Fruit fly (Drosophila melanogaster) whole organism, wandering third instar larva: Measurements from ENCODE around the gene foxo.

ENCODE experiments used
- Abd-B ChIP-seq: fragments of >200 bp; optimal IDR thresholded peaks from 2 replicates; lab custom pipeline; 2017; ENCODE audit warnings: missing biosample characterization, missing genetic modification characterization
- CG32264 ChIP-seq: fragments of 200-800 bp; sonication (Bioruptor generic); optimal IDR thresholded peaks from 2 replicates; lab custom pipeline; 2016; ENCODE audit warnings: missing biosample characterization, missing genetic modification characterization
- CG9705 ChIP-seq: fragments of 200-800 bp; sonication (Bioruptor generic); optimal IDR thresholded peaks from 2 replicates; lab custom pipeline; 2018; ENCODE audit warnings: missing biosample characterization, mild to moderate bottlenecking, missing genetic modification characterization
- CrebA ChIP-seq: fragments of 200-800 bp; sonication (Bioruptor generic); optimal IDR thresholded peaks from 2 replicates; lab custom pipeline; 2016; ENCODE audit warnings: missing biosample characterization, mild to moderate bottlenecking, missing genetic modification characterization, borderline replicate concordance
- Dfd ChIP-seq: fragments of >200 bp; optimal IDR thresholded peaks from 2 replicates; lab custom pipeline; 2017; ENCODE audit warnings: missing biosample characterization, missing genetic modification characterization
- Dif ChIP-seq: fragments of 200-275, 200-300 bp; sonication (Bioruptor generic); optimal IDR thresholded peaks from 2 replicates; lab custom pipeline; 2018; ENCODE audit warnings: missing biosample characterization, missing genetic modification characterization; ENCODE audit not compliant: partially characterized antibody
- GATAd ChIP-seq: sonication (Bioruptor generic); optimal IDR thresholded peaks from 2 replicates; lab custom pipeline; 2016; ENCODE audit warnings: missing biosample characterization, missing genetic modification characterization
- HLH106 ChIP-seq: fragments of 200-800 bp; optimal IDR thresholded peaks from 3 replicates; lab custom pipeline; 2019; ENCODE audit warnings: missing biosample characterization, mild to moderate bottlenecking, missing genetic modification characterization, moderate library complexity
- Hnf4 ChIP-seq: fragments of 200-800 bp; sonication (Bioruptor generic); optimal IDR thresholded peaks from 2 replicates; lab custom pipeline; 2016; ENCODE audit warnings: missing biosample characterization, mild to moderate bottlenecking, missing genetic modification characterization
- Hr78 ChIP-seq: fragments of >200 bp; optimal IDR thresholded peaks from 2 replicates; lab custom pipeline; 2017; ENCODE audit warnings: missing biosample characterization, missing genetic modification characterization
- Hr83 ChIP-seq: fragments of 200-300 bp; sonication (Bioruptor generic); optimal IDR thresholded peaks from 2 replicates; lab custom pipeline; 2016; ENCODE audit warnings: missing biosample characterization, mild to moderate bottlenecking, missing genetic modification characterization, moderate library complexity; ENCODE audit not compliant: poor library complexity, severe bottlenecking
- Jra ChIP-seq: sonication (Bioruptor generic); optimal IDR thresholded peaks from 2 replicates; lab custom pipeline; 2016; ENCODE audit warnings: missing biosample characterization, missing genetic modification characterization
- Mio ChIP-seq: sonication (Bioruptor generic); optimal IDR thresholded peaks from 2 replicates; lab custom pipeline; 2016; ENCODE audit warnings: missing biosample characterization, missing genetic modification characterization
- Myc ChIP-seq: fragments of >200 bp; optimal IDR thresholded peaks from 2 replicates; lab custom pipeline; 2017
- N ChIP-seq: fragments of >200 bp; optimal IDR thresholded peaks from 2 replicates; lab custom pipeline; 2018; ENCODE audit warnings: missing biosample characterization, missing external identifiers, missing genetic modification characterization
- OdsH ChIP-seq: fragments of 200-800 bp; sonication (Bioruptor generic); optimal IDR thresholded peaks from 2 replicates; lab custom pipeline; 2016; ENCODE audit warnings: missing biosample characterization, mild to moderate bottlenecking, missing genetic modification characterization
- Rel ChIP-seq, 2 experiments: fragments of 200-800 bp; sonication (Bioruptor generic) in 1 of 2; optimal IDR thresholded peaks; 2 replicates in 1 of 2; 3 replicates in 1 of 2; lab custom pipeline; 2016 to 2019; ENCODE audit warnings: mild to moderate bottlenecking in 2 of 2, missing biosample characterization in 2 of 2, missing genetic modification characterization in 2 of 2, moderate library complexity in 1 of 2
- Sp1 ChIP-seq: fragments of 200-800 bp; sonication (Bioruptor generic); optimal IDR thresholded peaks from 3 replicates; lab custom pipeline; 2019; ENCODE audit warnings: missing biosample characterization, mild to moderate bottlenecking, missing genetic modification characterization, moderate library complexity
- Vsx2 ChIP-seq: fragments of 200-300, 225-300 bp; sonication (Bioruptor generic); optimal IDR thresholded peaks from 2 replicates; lab custom pipeline; 2018; ENCODE audit warnings: missing biosample characterization, missing genetic modification characterization; ENCODE audit not compliant: partially characterized antibody
- br ChIP-seq: fragments of 200-800 bp; sonication (Bioruptor generic); optimal IDR thresholded peaks from 2 replicates; lab custom pipeline; 2016; ENCODE audit warnings: missing biosample characterization, missing genetic modification characterization
- brk ChIP-seq: fragments of 200-800 bp; sonication (Bioruptor generic); optimal IDR thresholded peaks from 2 replicates; lab custom pipeline; 2016; ENCODE audit warnings: missing biosample characterization, mild to moderate bottlenecking, missing genetic modification characterization
- dl ChIP-seq, 2 experiments: fragments of 175-275, 200-275 bp in 1 of 2; fragments of 200-275 bp in 1 of 2; sonication (Bioruptor generic); optimal IDR thresholded peaks; lab custom pipeline; 2018; ENCODE audit warnings: mild to moderate bottlenecking in 2 of 2, missing biosample characterization in 2 of 2, missing genetic modification characterization in 2 of 2, moderate library complexity in 2 of 2; ENCODE audit not compliant: partially characterized antibody in 2 of 2, insufficient read depth in 1 of 2
- dmrt93B ChIP-seq: fragments of 200-800 bp; sonication (Bioruptor generic); optimal IDR thresholded peaks from 2 replicates; lab custom pipeline; 2018; ENCODE audit warnings: missing biosample characterization, mild to moderate bottlenecking, missing genetic modification characterization
- dsf ChIP-seq: sonication (Bioruptor generic); optimal IDR thresholded peaks from 2 replicates; lab custom pipeline; 2016; ENCODE audit warnings: missing biosample characterization, missing genetic modification characterization, borderline replicate concordance
- ey ChIP-seq: fragments of 200-800 bp; sonication (Bioruptor generic); optimal IDR thresholded peaks from 2 replicates; lab custom pipeline; 2016; ENCODE audit warnings: missing biosample characterization, missing genetic modification characterization
- foxo ChIP-seq, 2 experiments: fragments of 200-800 bp; sonication (Bioruptor generic); optimal IDR thresholded peaks; 2 replicates in 1 of 2; 3 replicates in 1 of 2; lab custom pipeline; 2016 to 2017; ENCODE audit warnings: missing biosample characterization in 2 of 2, missing genetic modification characterization in 2 of 2
- fru ChIP-seq: fragments of 200-800 bp; sonication (Bioruptor generic); optimal IDR thresholded peaks from 3 replicates; lab custom pipeline; 2016; ENCODE audit warnings: missing biosample characterization, mild to moderate bottlenecking, missing genetic modification characterization
- h ChIP-seq: fragments of 200-800 bp; sonication (Bioruptor generic); optimal IDR thresholded peaks from 3 replicates; lab custom pipeline; 2016; ENCODE audit warnings: missing biosample characterization, mild to moderate bottlenecking, missing genetic modification characterization
- jim ChIP-seq: fragments of 175-275, 200-325 bp; sonication (Bioruptor generic); optimal IDR thresholded peaks from 2 replicates; lab custom pipeline; 2016; ENCODE audit warnings: missing biosample characterization, mild to moderate bottlenecking, missing genetic modification characterization
- lola ChIP-seq: fragments of >200 bp; optimal IDR thresholded peaks from 2 replicates; lab custom pipeline; 2017; ENCODE audit warnings: missing biosample characterization, missing genetic modification characterization
- pan ChIP-seq: fragments of >200 bp; optimal IDR thresholded peaks from 2 replicates; lab custom pipeline; 2017
- psq ChIP-seq: fragments of 200-800 bp; sonication (Bioruptor generic); optimal IDR thresholded peaks from 3 replicates; lab custom pipeline; 2017; ENCODE audit warnings: missing biosample characterization, mild to moderate bottlenecking, missing genetic modification characterization, moderate library complexity
- rgr ChIP-seq: fragments of 200-800 bp; sonication (Bioruptor generic); optimal IDR thresholded peaks from 3 replicates; lab custom pipeline; 2016; ENCODE audit warnings: missing biosample characterization, mild to moderate bottlenecking, missing genetic modification characterization
- sage ChIP-seq: fragments of 200-800 bp; sonication (Bioruptor generic); optimal IDR thresholded peaks from 2 replicates; lab custom pipeline; 2016; ENCODE audit warnings: missing biosample characterization, mild to moderate bottlenecking, missing genetic modification characterization
- sv ChIP-seq: fragments of 200-800 bp; sonication (Bioruptor generic); optimal IDR thresholded peaks from 3 replicates; lab custom pipeline; 2016; ENCODE audit warnings: missing biosample characterization, missing genetic modification characterization
- tai ChIP-seq: sonication (Bioruptor generic); optimal IDR thresholded peaks from 2 replicates; lab custom pipeline; 2016; ENCODE audit warnings: missing biosample characterization, missing genetic modification characterization
- usp ChIP-seq: fragments of >200 bp; optimal IDR thresholded peaks from 2 replicates; lab custom pipeline; 2017; ENCODE audit warnings: missing biosample characterization, missing genetic modification characterization
- woc ChIP-seq: sonication (Bioruptor generic); optimal IDR thresholded peaks from 2 replicates; lab custom pipeline; 2016; ENCODE audit warnings: missing biosample characterization, mild to moderate bottlenecking, missing genetic modification characterization

foxo gene

dm6 chr3R:14035924-14036448, 20.8 kb upstream of the foxo start, which contains the start of gene CG9922:
Gene CG9922, minus strand, starts transcription at chr3R:14036398.
- TF ChIP-seq Vsx2 (peak; percentile 8), CrebA (GFP tag; lab: Kevin White, UChicago) (no peak), Hr78 (GFP tag; lab: Kevin White, UChicago) (no peak), pan (lab: Kevin White, UChicago) (no peak), Dfd (no peak), br (GFP tag; lab: Kevin White, UChicago) (peak; percentile 44), CG9705 (GFP tag; lab: Kevin White, UChicago) (peak; percentile 42), fru (GFP tag; lab: Kevin White, UChicago) (peak; percentile 40), Rel (GFP tag; optimal IDR thresholded peaks at IDR 0.05; lab: Kevin White, UChicago) (no peak), Rel (tag; optimal IDR thresholded peaks at IDR 0.05; lab: Kevin White, UChicago) (peak; percentile 30), lola (GFP tag; lab: Kevin White, UChicago) (no peak), sage (GFP tag; lab: Kevin White, UChicago) (no peak), HLH106 (peak; percentile 42), Hnf4 (GFP tag; lab: Kevin White, UChicago) (peak; percentile 56), woc (GFP tag; lab: Kevin White, UChicago) (no peak), psq (GFP tag; lab: Kevin White, UChicago) (peak; percentile 5), foxo (GFP tag; optimal IDR thresholded peaks at IDR 0.05; lab: Kevin White, UChicago) (peak in 1 of 2 experiments; percentile 61), usp (GFP tag; lab: Kevin White, UChicago) (no peak), GATAd (GFP tag; lab: Kevin White, UChicago) (no peak), brk (GFP tag; lab: Kevin White, UChicago) (peak; percentile 56), dl (GFP tag; optimal IDR thresholded peaks at IDR 0.05; lab: Kevin White, UChicago; ENCODE audit: insufficient read depth in 1 of 2, partially characterized antibody in 2 of 2) (no peak), CG32264 (GFP tag; lab: Kevin White, UChicago) (no peak), Jra (peak; percentile 35), rgr (GFP tag; lab: Kevin White, UChicago) (peak; percentile 40), dmrt93B (no peak), ey (peak; percentile 37), Hr83 (GFP tag; lab: Kevin White, UChicago) (peak; percentile 58), Abd-B (GFP tag; lab: Kevin White, UChicago) (no peak), h (peak; percentile 52), N (GFP tag; lab: Kevin White, UChicago) (no peak), dsf (GFP tag; lab: Kevin White, UChicago) (no peak), Myc (peak; percentile 24), Dif (no peak), jim (GFP tag; lab: Kevin White, UChicago) (no peak), Mio (GFP tag; lab: Kevin White, UChicago) (no peak), Sp1 (peak; percentile 35), tai (GFP tag; lab: Kevin White, UChicago) (peak; percentile 65), sv (no peak), OdsH (peak; percentile 50)

- TF ChIP-seq usp (GFP tag; lab: Kevin White, UChicago): no peak
- no peak for TF ChIP-seq rgr (GFP tag; lab: Kevin White, UChicago)
- TF ChIP-seq N (GFP tag; lab: Kevin White, UChicago): no peak
- no peak for TF ChIP-seq Abd-B (GFP tag; lab: Kevin White, UChicago)
- TF ChIP-seq Hnf4 (GFP tag; lab: Kevin White, UChicago): no peak
- TF ChIP-seq psq (GFP tag; lab: Kevin White, UChicago): no peak
- no peak for TF ChIP-seq HLH106
- no peak for TF ChIP-seq GATAd (GFP tag; lab: Kevin White, UChicago)
- no peak for TF ChIP-seq dl (GFP tag; optimal IDR thresholded peaks at IDR 0.05; lab: Kevin White, UChicago; ENCODE audit: insufficient read depth in 1 of 2, partially characterized antibody in 2 of 2)
- TF ChIP-seq dsf (GFP tag; lab: Kevin White, UChicago): no peak
- no peak for TF ChIP-seq h
- TF ChIP-seq CG9705 (GFP tag; lab: Kevin White, UChicago): no peak
- no peak for TF ChIP-seq Dif
- no peak for TF ChIP-seq Sp1
- TF ChIP-seq br (GFP tag; lab: Kevin White, UChicago): no peak
- no peak for TF ChIP-seq woc (GFP tag; lab: Kevin White, UChicago)
Observed at dm6 chr3R:14037330-14037729, 19.4 kb upstream of the foxo start.
